Worm (Caenorhabditis elegans) whole organism, L4/young adult: ENCODE measurements around the gene Y105C5B.3.

Source experiments
- W03F9.2 ChIP-seq: fragments of 150-350 bp; optimal IDR thresholded peaks from 2 replicates; lab custom pipeline; 2014; ENCODE audit warnings: missing biosample characterization, missing genetic modification characterization
- dao-5 ChIP-seq: sonication (generic microtip); optimal IDR thresholded peaks from 2 replicates; lab custom pipeline; 2016; ENCODE audit warnings: missing genotype, missing genetic modification characterization, moderate library complexity, missing compliant biosample characterization
- him-1 ChIP-seq: sonication (generic microtip); optimal IDR thresholded peaks from 2 replicates; lab custom pipeline; 2016; ENCODE audit warnings: missing genotype, missing genetic modification reagents, missing genetic modification characterization, missing compliant biosample characterization

The Y105C5B.3 gene

DNA sequence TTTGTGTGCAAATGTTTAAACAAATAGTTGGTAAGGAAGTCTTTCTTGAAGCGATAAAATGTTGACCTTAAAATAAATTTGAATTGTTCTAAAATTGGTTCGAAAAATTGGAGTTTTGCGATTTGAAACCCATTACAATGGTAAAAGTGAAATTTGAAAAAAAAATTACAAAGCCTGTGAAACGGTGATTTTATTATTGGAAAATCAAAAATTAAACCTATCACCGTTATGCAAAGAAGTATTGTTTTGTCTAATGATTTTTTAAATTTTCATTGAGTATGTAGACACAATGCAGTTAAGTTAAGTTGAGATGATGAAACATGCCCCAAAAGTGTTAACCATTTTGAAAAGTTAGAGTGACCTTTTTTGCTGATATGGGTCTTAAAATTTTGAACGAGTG is 10.8 kb downstream of the Y105C5B.3 start:
- TF ChIP-seq him-1 (tag; lab: Kevin White, UChicago) (no peak), dao-5 (tag; lab: Kevin White, UChicago) (no peak), W03F9.2 (tag; lab: Kevin White, UChicago) (no peak)

ce11 chrIV:15900158-15900557 is 16.1 kb downstream of the Y105C5B.3 start:
- no peak for TF ChIP-seq dao-5 (tag; lab: Kevin White, UChicago)
- TF ChIP-seq him-1 (tag; lab: Kevin White, UChicago) = no peak
- TF ChIP-seq W03F9.2 (tag; lab: Kevin White, UChicago) = no peak

DNA sequence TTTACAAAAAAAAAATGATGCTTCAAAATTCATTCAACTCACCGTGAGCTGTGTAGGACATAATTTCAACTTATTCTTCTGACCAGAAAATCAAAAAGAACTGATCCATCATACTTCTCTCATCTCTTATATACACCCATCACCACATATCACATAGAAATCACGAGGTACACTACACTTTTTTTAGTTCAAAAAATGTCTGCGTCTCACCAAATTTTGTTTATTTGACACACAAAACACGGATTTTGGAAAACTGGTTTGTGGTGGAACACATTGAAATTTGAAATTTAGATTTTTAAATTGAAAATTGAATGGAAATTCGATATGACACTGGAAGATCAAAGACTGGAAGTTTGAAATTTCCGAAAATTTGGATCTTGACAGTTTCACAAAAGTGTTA is 17.1 kb downstream of the Y105C5B.3 start, which contains the start of gene Y105C5B.5:
TSS of gene Y105C5B.5 (minus strand) at position 103 of the 400 bp plus-strand sequence.
- TF ChIP-seq him-1 (tag; lab: Kevin White, UChicago) (no peak), W03F9.2 (tag; lab: Kevin White, UChicago) (no peak), dao-5 (tag; lab: Kevin White, UChicago) (no peak)

ce11 chrIV:15906059-15906632 is 22.1 kb downstream of the Y105C5B.3 start, which contains the start of gene srv-15:
srv-15 (plus strand) TSS chrIV:15906582.
- TF ChIP-seq dao-5 (tag; lab: Kevin White, UChicago) (no peak), him-1 (tag; lab: Kevin White, UChicago) (no peak), W03F9.2 (tag; lab: Kevin White, UChicago) (no peak)

ce11 chrIV:15908251-15908650 is 24.2 kb downstream of the Y105C5B.3 start:
- TF ChIP-seq him-1 (tag; lab: Kevin White, UChicago) (no peak), dao-5 (tag; lab: Kevin White, UChicago) (no peak), W03F9.2 (tag; lab: Kevin White, UChicago) (no peak)

DNA sequence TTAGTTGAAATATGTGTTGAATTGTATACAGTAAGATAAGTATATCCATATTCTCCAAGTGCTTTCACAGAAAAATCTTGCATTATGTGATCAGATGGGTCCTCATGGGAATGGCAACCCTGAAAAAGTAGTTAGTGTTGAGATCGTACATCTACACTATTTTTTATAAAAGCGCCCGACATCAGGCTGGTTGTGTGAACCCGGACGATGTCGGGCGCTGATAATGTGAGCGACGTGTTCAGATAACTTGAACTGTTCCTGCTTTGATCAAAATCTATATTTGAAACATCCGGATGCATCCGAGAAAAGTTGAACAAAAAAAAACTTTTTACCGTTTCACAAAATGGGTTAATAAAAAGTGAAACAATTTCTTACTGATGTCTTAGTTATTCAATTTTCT is 31.0 kb downstream of the Y105C5B.3 start:
- TF ChIP-seq him-1 (tag; lab: Kevin White, UChicago) (no peak), dao-5 (tag; lab: Kevin White, UChicago) (no peak), W03F9.2 (tag; lab: Kevin White, UChicago) (no peak)

DNA sequence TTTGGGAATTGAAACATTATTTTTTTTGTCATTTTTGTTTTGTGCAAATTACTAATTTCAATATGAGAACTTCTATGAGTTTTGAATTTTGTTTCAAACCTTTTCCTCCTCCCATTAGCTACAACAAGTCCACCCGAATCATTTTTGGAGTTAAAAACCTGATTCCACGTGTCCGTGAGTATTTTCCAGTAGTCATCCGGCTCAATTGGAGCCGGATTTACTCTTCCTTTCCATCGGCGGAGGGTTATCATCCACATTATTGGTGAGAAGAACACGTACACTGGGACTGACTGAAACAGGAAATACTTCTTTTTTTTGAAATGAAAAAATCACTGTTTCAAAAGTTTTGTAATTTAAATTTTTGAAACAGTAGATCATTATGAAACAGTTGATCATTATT is 39.0 kb downstream of the Y105C5B.3 start:
- TF ChIP-seq dao-5 (tag; lab: Kevin White, UChicago) (no peak), him-1 (tag; lab: Kevin White, UChicago) (no peak), W03F9.2 (tag; lab: Kevin White, UChicago) (no peak)

ce11 chrIV:15926746-15927145 is 42.7 kb downstream of the Y105C5B.3 start, which contains the start of gene Y105C5B.8:
Y105C5B.8 (minus strand) TSS chrIV:15926846.
- no peak for TF ChIP-seq W03F9.2 (tag; lab: Kevin White, UChicago)
- no peak for TF ChIP-seq dao-5 (tag; lab: Kevin White, UChicago)
- TF ChIP-seq him-1 (tag; lab: Kevin White, UChicago) = no peak

DNA sequence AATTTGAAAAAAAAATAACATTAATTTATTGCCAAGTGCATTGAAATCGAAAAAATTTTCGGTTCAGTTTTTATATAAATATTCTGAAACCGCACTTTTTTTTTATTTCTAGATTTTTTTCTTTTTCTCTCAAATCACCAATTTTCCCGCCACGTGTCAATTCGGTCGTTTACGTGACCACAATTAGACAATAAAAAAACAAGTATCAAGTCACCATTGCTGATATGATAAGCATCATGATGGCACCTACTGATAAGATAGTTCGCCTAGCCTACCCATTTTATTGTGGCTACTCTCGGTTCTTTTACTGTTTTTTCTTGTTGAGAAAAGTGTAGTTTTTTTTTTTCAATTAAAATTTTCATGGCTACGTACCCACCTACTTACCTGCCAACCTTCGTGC is 45.8 kb downstream of the Y105C5B.3 start:
- TF ChIP-seq dao-5 (tag; lab: Kevin White, UChicago) (no peak), him-1 (tag; lab: Kevin White, UChicago) (no peak), W03F9.2 (tag; lab: Kevin White, UChicago) (no peak)

DNA sequence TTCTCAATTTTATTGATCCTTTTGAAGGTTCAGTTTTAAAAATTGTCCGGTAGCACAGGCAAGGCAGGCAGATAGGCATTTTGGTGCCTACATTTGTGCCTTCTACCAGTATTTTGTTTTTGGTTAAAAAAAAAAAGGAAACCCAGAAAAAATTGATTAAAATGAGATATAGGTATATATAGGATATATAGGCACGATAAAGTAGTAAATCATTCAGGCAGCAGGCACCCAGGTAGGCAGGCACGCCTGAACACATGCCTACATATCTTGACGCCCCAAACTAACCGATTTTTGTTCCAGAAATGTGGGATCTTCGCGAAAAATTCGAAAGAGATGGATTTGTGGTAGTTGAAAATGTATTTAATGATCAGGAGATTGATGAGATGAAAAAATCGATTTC is 46.3 kb downstream of the Y105C5B.3 start, which contains the start of gene Y105C5B.9:
TSS of gene Y105C5B.9 (plus strand) at position 301 of the 400 bp plus-strand sequence.
- TF ChIP-seq him-1 (tag; lab: Kevin White, UChicago) (no peak), W03F9.2 (tag; lab: Kevin White, UChicago) (no peak), dao-5 (tag; lab: Kevin White, UChicago) (no peak)

ce11 chrIV:15930694-15931093 is 46.7 kb downstream of the Y105C5B.3 start:
- no peak for TF ChIP-seq him-1 (tag; lab: Kevin White, UChicago)
- TF ChIP-seq W03F9.2 (tag; lab: Kevin White, UChicago) = no peak
- TF ChIP-seq dao-5 (tag; lab: Kevin White, UChicago) = no peak

- TF ChIP-seq dao-5 (tag; lab: Kevin White, UChicago) (no peak), W03F9.2 (tag; lab: Kevin White, UChicago) (no peak), him-1 (tag; lab: Kevin White, UChicago) (no peak)
These were observed 47.2 kb downstream of the Y105C5B.3 start for ce11 chrIV:15931176-15931575.

DNA sequence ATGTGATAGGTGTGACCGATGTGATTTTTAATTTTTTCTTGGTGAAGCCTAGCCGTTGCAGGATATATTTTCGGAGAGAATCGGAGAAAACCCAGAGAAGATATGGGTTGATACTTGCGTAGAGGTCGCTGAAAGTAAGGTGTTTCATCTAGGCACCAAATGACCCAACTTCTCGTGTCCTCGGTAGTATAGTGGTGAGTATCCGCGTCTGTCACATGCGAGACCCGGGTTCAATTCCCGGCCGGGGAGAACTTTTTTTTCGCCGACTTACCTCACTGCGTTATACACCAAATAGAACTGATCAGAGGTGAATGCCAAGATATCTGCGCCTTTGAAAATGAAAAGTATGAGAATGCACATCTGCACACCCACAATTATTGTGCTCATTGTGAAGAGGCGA is 47.8 kb downstream of the Y105C5B.3 start:
- TF ChIP-seq him-1 (tag; lab: Kevin White, UChicago) (no peak), dao-5 (tag; lab: Kevin White, UChicago) (no peak), W03F9.2 (tag; lab: Kevin White, UChicago) (peak; percentile 21)

DNA sequence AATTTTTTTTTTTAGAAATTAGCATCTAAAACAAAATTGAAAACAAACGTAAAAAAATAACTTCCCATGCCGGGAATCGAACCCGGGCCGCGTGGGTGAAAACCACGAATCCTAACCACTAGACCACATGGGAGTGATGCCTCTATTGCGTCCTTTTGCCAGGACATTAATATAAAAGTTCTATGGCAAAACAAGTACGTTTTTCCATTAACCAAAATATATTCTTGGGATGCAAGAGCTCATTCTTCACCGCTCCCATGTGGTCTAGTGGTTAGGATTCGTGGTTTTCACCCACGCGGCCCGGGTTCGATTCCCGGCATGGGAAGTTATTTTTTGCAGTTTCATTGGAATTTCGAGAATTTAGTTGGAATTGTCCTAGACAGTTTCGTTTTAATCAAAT is 49.1 kb downstream of the Y105C5B.3 start:
- TF ChIP-seq dao-5 (tag; lab: Kevin White, UChicago) = peak; percentile 8
